Fruit fly (Drosophila melanogaster) whole organism, adult: ENCODE measurements around the gene CG10214.

Source experiments
- CG12768 ChIP-seq: fragments of 200-800 bp; sonication (Bioruptor generic); optimal IDR thresholded peaks from 2 replicates; lab custom pipeline; 2017; ENCODE audit warnings: missing biosample characterization, missing genetic modification characterization, mild to moderate bottlenecking, moderate library complexity, missing genetic modification reagents
- CG14711 ChIP-seq: fragments of 200-800 bp; sonication (Bioruptor generic); optimal IDR thresholded peaks from 2 replicates; lab custom pipeline; 2018; ENCODE audit warnings: missing biosample characterization, mild to moderate bottlenecking, missing genetic modification characterization, moderate library complexity
- CG7045 ChIP-seq: fragments of 200-800 bp; sonication (Bioruptor generic); optimal IDR thresholded peaks from 2 replicates; lab custom pipeline; 2017; ENCODE audit warnings: missing biosample characterization, mild to moderate bottlenecking, missing genetic modification characterization
- CG7101 ChIP-seq: fragments of 200-800 bp; sonication (Bioruptor generic); optimal IDR thresholded peaks from 2 replicates; lab custom pipeline; 2018; ENCODE audit warnings: missing biosample characterization, mild to moderate bottlenecking, missing genetic modification characterization, moderate library complexity
- bab1 ChIP-seq: fragments of 200-800 bp; sonication (Bioruptor generic); optimal IDR thresholded peaks from 3 replicates; lab custom pipeline; 2019; ENCODE audit warnings: missing biosample characterization, mild to moderate bottlenecking, missing genetic modification characterization, moderate library complexity
- cic ChIP-seq: fragments of 200-800 bp; sonication (Bioruptor generic); optimal IDR thresholded peaks from 2 replicates; lab custom pipeline; 2017; ENCODE audit warnings: missing biosample characterization, mild to moderate bottlenecking, missing genetic modification characterization, moderate library complexity
- pad ChIP-seq: fragments of 200-800 bp; sonication (Bioruptor generic); optimal IDR thresholded peaks from 3 replicates; lab custom pipeline; 2017; ENCODE audit warnings: missing biosample characterization, missing genetic modification characterization, mild to moderate bottlenecking, moderate library complexity, missing genetic modification reagents
- toe ChIP-seq: fragments of 200-800 bp; sonication (Bioruptor generic); optimal IDR thresholded peaks from 2 replicates; lab custom pipeline; 2016; ENCODE audit warnings: missing biosample characterization, missing genetic modification characterization

DNA sequence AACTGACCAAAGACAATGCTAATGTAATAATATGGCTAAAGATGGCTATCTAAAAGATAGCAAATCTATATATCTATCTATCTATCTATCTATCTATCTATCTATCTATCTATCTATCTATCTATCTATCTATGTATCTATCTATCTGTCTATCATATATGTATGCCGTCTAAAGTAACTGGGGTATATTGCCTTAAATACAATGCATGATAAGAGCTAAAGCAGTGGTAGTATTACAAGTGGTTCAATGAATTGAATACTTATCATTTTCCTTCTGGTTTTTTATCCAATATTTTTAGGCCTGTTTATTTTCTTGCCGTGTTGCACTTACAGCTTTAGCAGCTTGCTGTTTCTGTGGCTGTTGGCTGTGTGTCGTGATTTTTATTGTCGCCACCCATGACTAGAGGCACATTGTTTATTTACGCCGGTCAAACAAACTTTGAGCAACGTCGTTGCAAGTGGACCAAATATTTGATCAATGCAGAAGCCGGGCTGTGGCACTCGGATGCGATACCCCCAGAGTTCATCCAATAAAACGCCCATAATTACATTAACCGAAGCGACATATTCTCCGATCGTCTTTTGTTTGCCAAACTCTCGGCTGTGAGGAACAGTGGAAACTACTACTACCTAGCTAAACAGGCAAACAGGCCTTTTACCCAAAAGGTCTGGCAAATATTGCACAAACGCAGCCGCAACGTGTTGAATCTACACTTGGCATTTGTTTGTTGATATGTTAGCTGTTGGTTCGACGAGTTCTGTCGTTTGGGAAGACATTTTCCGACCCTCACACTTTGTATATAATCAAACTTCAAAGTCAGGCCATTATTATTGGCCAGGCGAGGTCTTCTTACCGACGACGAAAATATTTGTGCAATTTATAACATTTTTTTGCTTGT lies 29.4 kb downstream of the CG10214 start:
- TF ChIP-seq CG12768 (GFP tag; lab: Kevin White, UChicago): no peak
- TF ChIP-seq CG7045 (GFP tag; lab: Kevin White, UChicago): no peak
- TF ChIP-seq bab1 (GFP tag; lab: Kevin White, UChicago): no peak
- TF ChIP-seq toe (GFP tag; lab: Kevin White, UChicago): no peak
- no peak for TF ChIP-seq cic (GFP tag; lab: Kevin White, UChicago)
- TF ChIP-seq CG14711 (tag; lab: Kevin White, UChicago): no peak
- TF ChIP-seq CG7101 (tag; lab: Kevin White, UChicago): no peak
- TF ChIP-seq pad (GFP tag; lab: Kevin White, UChicago): no peak
